Worm (Caenorhabditis elegans) whole organism, early embryonic: ENCODE results near the gene D1044.1.

Experiments
- B0310.2 ChIP-seq: sonication (generic microtip); optimal IDR thresholded peaks from 2 replicates; lab custom pipeline; 2016; ENCODE audit warnings: mild to moderate bottlenecking, missing genetic modification characterization, missing compliant biosample characterization
- F13C5.2 ChIP-seq: sonication (generic microtip); optimal IDR thresholded peaks from 2 replicates; lab custom pipeline; 2017; ENCODE audit warnings: mild to moderate bottlenecking, missing genetic modification characterization, inconsistent platforms, missing compliant biosample characterization
- aly-1 ChIP-seq: sonication (generic microtip); optimal IDR thresholded peaks from 2 replicates; lab custom pipeline; 2016; ENCODE audit warnings: missing genetic modification characterization, missing compliant biosample characterization
- ama-1 ChIP-seq: fragments of 150-350 bp; optimal IDR thresholded peaks from 2 replicates; lab custom pipeline; 2014
- ceh-13 ChIP-seq: fragments of 200-800 bp; sonication (Bioruptor generic); optimal IDR thresholded peaks from 2 replicates; lab custom pipeline; 2018; ENCODE audit warnings: mild to moderate bottlenecking, missing genetic modification characterization, missing compliant biosample characterization
- ceh-36 ChIP-seq: sonication (generic microtip); optimal IDR thresholded peaks from 2 replicates; lab custom pipeline; 2016; ENCODE audit warnings: missing genetic modification characterization, inconsistent platforms, missing compliant biosample characterization
- ets-7 ChIP-seq: sonication (generic microtip); optimal IDR thresholded peaks from 2 replicates; lab custom pipeline; 2016; ENCODE audit warnings: missing genotype, missing genetic modification characterization, missing compliant biosample characterization
- flt-1 ChIP-seq: fragments of 200-800 bp; sonication (Bioruptor generic); IDR thresholded peaks from 2 replicates; pipeline ENCODE4 v1.3.6; 2022; ENCODE audit warnings: missing genetic modification characterization, missing compliant biosample characterization
- hmbx-1 ChIP-seq: sonication (generic microtip); optimal IDR thresholded peaks from 2 replicates; lab custom pipeline; 2016; ENCODE audit warnings: mild to moderate bottlenecking, missing genetic modification characterization, missing compliant biosample characterization
- hmg-4 ChIP-seq: fragments of 200-800 bp; sonication (Bioruptor generic); optimal IDR thresholded peaks from 2 replicates; lab custom pipeline; 2018; ENCODE audit warnings: mild to moderate bottlenecking, missing genetic modification characterization, missing compliant biosample characterization
- hnd-1 ChIP-seq: sonication (generic microtip); optimal IDR thresholded peaks from 2 replicates; lab custom pipeline; 2016; ENCODE audit warnings: missing genetic modification characterization, missing compliant biosample characterization
- pes-1 ChIP-seq: fragments of 200-800 bp; sonication (Bioruptor generic); IDR thresholded peaks from 2 replicates; pipeline ENCODE4 v1.3.6; 2022; ENCODE audit warnings: missing genetic modification reagents, missing genetic modification characterization, missing compliant biosample characterization
- scrt-1 ChIP-seq: fragments of 200-800 bp; sonication (Bioruptor generic); IDR thresholded peaks from 2 replicates; pipeline ENCODE4 v1.3.6; 2022; ENCODE audit warnings: missing genetic modification characterization, missing compliant biosample characterization
- sea-1 ChIP-seq: fragments of 200-800 bp; sonication (Bioruptor generic); conservative IDR thresholded peaks from 2 replicates; pipeline ENCODE4 v1.3.6; 2022; ENCODE audit warnings: missing genetic modification characterization, missing compliant biosample characterization
- tbx-11 ChIP-seq: fragments of 200-800 bp; sonication (Bioruptor generic); IDR thresholded peaks from 2 replicates; pipeline ENCODE4 v1.3.6; 2022; ENCODE audit warnings: missing genetic modification characterization, missing compliant biosample characterization
- tbx-37 ChIP-seq: fragments of 200-800 bp; sonication (Bioruptor generic); conservative IDR thresholded peaks from 2 replicates; pipeline ENCODE4 v1.3.6; 2022; ENCODE audit warnings: missing genetic modification reagents, missing genetic modification characterization, missing compliant biosample characterization
- tra-4 ChIP-seq: sonication (generic microtip); optimal IDR thresholded peaks from 2 replicates; lab custom pipeline; 2017; ENCODE audit warnings: missing genetic modification characterization, missing compliant biosample characterization

Gene D1044.1

DNA sequence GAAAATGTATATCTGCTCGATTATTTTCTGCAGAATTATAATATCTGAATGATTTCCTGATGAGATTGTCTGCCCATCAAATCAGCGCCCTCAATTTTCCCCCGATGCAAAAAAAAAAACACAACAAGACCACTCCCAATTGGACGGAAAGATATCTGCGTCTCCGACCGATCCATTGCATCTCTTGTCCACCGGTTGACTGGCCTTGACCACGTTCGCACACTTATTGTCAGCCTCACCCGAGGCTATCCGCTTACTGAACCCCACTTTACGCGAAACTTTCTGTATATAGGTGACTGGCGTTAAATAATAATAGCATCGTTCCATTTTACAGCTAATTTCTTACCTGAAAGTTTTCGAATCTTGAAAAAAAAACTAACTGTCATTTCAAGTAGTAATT, 50.3 kb downstream of the D1044.1 start:
- TF ChIP-seq tbx-37 (GFP tag; lab: Robert Waterston, UW) (no peak), ets-7 (tag; lab: Kevin White, UChicago) (no peak), sea-1 (GFP tag; lab: Robert Waterston, UW) (no peak), ama-1 (lab: Kevin White, UChicago) (no peak), hmg-4 (GFP tag; lab: Kevin White, UChicago) (no peak), tra-4 (tag; lab: Kevin White, UChicago) (no peak), hnd-1 (tag; lab: Kevin White, UChicago) (no peak)

DNA sequence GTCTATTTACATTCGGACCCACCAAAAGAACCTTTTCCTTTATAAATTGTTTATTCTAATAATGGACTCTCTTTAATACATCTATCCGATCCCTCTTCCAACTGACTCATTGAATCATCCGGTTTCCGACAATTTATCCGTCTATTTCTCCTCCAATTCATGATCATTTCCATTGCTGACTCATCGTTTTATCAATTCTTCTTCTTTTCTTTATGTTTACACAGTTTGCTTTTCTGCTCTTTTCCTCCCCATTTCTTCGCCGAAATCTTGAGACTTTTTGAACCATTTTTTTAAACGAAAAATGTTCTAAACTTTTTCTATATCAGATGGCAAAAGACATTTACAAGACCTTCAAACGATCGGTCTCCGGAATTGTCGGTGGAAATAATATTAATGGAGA, 51.4 kb downstream of the D1044.1 start, which contains the start of gene ced-6:
TSS of gene ced-6 (plus strand) at position 327 of the 400 bp plus-strand sequence.
- TF ChIP-seq tra-4 (tag; lab: Kevin White, UChicago) (no peak), sea-1 (GFP tag; lab: Robert Waterston, UW) (no peak), ama-1 (lab: Kevin White, UChicago) (no peak), ets-7 (tag; lab: Kevin White, UChicago) (no peak), ceh-36 (tag; lab: Kevin White, UChicago) (no peak), F13C5.2 (no peak), hmg-4 (GFP tag; lab: Kevin White, UChicago) (no peak), scrt-1 (no peak), pes-1 (no peak), ceh-13 (GFP tag; lab: Kevin White, UChicago) (no peak), tbx-11 (GFP tag; lab: Robert Waterston, UW) (no peak), tbx-37 (GFP tag; lab: Robert Waterston, UW) (no peak), hnd-1 (tag; lab: Kevin White, UChicago) (no peak), B0310.2 (tag; lab: Kevin White, UChicago) (no peak), flt-1 (GFP tag; lab: Robert Waterston, UW) (no peak), aly-1 (tag; lab: Kevin White, UChicago) (no peak), hmbx-1 (tag; lab: Kevin White, UChicago) (no peak)
